Fruit fly (Drosophila melanogaster): ENCODE measurements around the gene Cyp9f2.

DNA sequence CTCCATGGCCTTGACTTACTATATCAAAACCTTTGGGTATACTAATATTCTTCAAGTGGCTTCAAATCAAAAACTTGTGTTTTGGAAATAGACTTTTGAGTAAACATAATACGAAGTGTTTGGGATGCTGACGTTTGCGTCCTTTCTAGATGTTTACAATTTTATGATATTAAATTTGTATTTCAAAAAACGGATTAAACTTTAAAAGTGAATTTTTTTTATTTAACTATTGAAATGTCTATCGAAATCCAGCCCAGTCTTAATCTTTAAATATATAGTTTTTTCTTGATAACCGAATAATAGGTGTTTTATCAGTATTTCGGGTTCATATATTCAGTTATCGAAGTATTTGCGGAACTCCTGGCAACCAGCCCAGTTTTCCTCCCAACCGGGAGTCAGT is 41.2 kb downstream of the Cyp9f2 start, which contains the start of gene Tim17a1:
- no peak for TF ChIP-seq CG13204 (GFP tag; optimal IDR thresholded peaks at IDR 0.05)
- TF ChIP-seq CG15710 (tag; optimal IDR thresholded peaks at IDR 0.05), result no peak
- no peak for TF ChIP-seq fd96Ca (GFP tag; IDR thresholded peaks at IDR 0.05)
- TF ChIP-seq Ets98B (GFP tag; IDR thresholded peaks at IDR 0.05), result no peak
- TF ChIP-seq CG14655 (GFP tag; optimal IDR thresholded peaks at IDR 0.05), result no peak
- no peak for TF ChIP-seq CG4496 (GFP tag; IDR thresholded peaks at IDR 0.05)
- TF ChIP-seq CG8159 (tag; optimal IDR thresholded peaks at IDR 0.05), result no peak
- no peak for TF ChIP-seq CG8301 (tag; optimal IDR thresholded peaks at IDR 0.05)
- no peak for TF ChIP-seq CG9948 (tag; optimal IDR thresholded peaks at IDR 0.05)

Measured in whole organism, pupa.